Worm (Caenorhabditis elegans) whole organism, L3 larva: ENCODE data around the gene T19C4.24.

Source experiments
- R02D3.7 ChIP-seq: fragments of 150-350 bp; optimal IDR thresholded peaks from 2 replicates; lab custom pipeline; 2014; ENCODE audit warnings: missing biosample characterization, missing genetic modification characterization
- ZK546.5 ChIP-seq: sonication (generic microtip); optimal IDR thresholded peaks from 2 replicates; lab custom pipeline; 2017; ENCODE audit warnings: missing biosample characterization, missing genetic modification characterization
- aly-2 ChIP-seq: fragments of 150-350 bp; optimal IDR thresholded peaks from 2 replicates; lab custom pipeline; 2014; ENCODE audit warnings: missing biosample characterization, missing genetic modification characterization
- ceh-28 ChIP-seq: fragments of 150-350 bp; optimal IDR thresholded peaks from 2 replicates; lab custom pipeline; 2014; ENCODE audit warnings: missing biosample characterization, missing genetic modification reagents, missing genetic modification characterization
- ceh-82 ChIP-seq: fragments of 150-350 bp; optimal IDR thresholded peaks from 2 replicates; lab custom pipeline; 2014; ENCODE audit warnings: missing biosample characterization, missing genetic modification characterization
- ceh-9 ChIP-seq: sonication (generic microtip); optimal IDR thresholded peaks from 2 replicates; lab custom pipeline; 2018; ENCODE audit warnings: missing biosample characterization, missing genetic modification characterization
- daf-12 ChIP-seq: fragments of 150-350 bp; optimal IDR thresholded peaks from 2 replicates; lab custom pipeline; 2014; ENCODE audit warnings: missing biosample characterization, missing genetic modification reagents, missing genetic modification characterization
- egl-27 ChIP-seq: sonication (generic microtip); optimal IDR thresholded peaks from 4 replicates; lab custom pipeline; 2017; ENCODE audit warnings: missing biosample characterization, missing genetic modification reagents, missing genetic modification characterization
- egl-5 ChIP-seq: fragments of 150-350 bp; optimal IDR thresholded peaks from 2 replicates; lab custom pipeline; 2017; ENCODE audit warnings: missing biosample characterization, missing genetic modification reagents, missing genetic modification characterization, inconsistent platforms
- elt-1 ChIP-seq: fragments of 150-350 bp; optimal IDR thresholded peaks from 2 replicates; lab custom pipeline; 2014; ENCODE audit warnings: missing biosample characterization, missing genetic modification characterization
- elt-2 ChIP-seq: sonication (generic microtip); optimal IDR thresholded peaks from 2 replicates; lab custom pipeline; 2016; ENCODE audit warnings: missing genetic modification reagents, mild to moderate bottlenecking, missing genetic modification characterization, missing compliant biosample characterization
- eor-1 ChIP-seq, 2 experiments: fragments of 150-350 bp; optimal IDR thresholded peaks; 2 replicates each; lab custom pipeline; 2014 to 2018; ENCODE audit warnings: missing biosample characterization in 2 of 2, missing genetic modification characterization in 2 of 2
- fkh-10 ChIP-seq: sonication (generic microtip); optimal IDR thresholded peaks from 2 replicates; lab custom pipeline; 2017; ENCODE audit warnings: missing biosample characterization, missing genetic modification reagents, missing genetic modification characterization
- fkh-2 ChIP-seq: fragments of 150-350 bp; optimal IDR thresholded peaks from 2 replicates; lab custom pipeline; 2014; ENCODE audit warnings: missing biosample characterization, missing genetic modification reagents, missing genetic modification characterization
- fos-1 ChIP-seq: fragments of 150-350 bp; optimal IDR thresholded peaks from 2 replicates; lab custom pipeline; 2014; ENCODE audit warnings: missing biosample characterization, missing genetic modification characterization
- hmg-11 ChIP-seq: sonication (generic microtip); optimal IDR thresholded peaks from 2 replicates; lab custom pipeline; 2016; ENCODE audit warnings: missing genetic modification characterization, missing compliant biosample characterization
- jun-1 ChIP-seq: fragments of 150-350 bp; optimal IDR thresholded peaks from 2 replicates; lab custom pipeline; 2014; ENCODE audit warnings: missing biosample characterization, missing genetic modification reagents, missing genetic modification characterization
- lin-15B ChIP-seq: fragments of 150-350 bp; optimal IDR thresholded peaks from 2 replicates; lab custom pipeline; 2014; ENCODE audit warnings: missing biosample characterization, missing genetic modification characterization
- lin-39 ChIP-seq: fragments of 150-350 bp; optimal IDR thresholded peaks from 2 replicates; lab custom pipeline; 2018; ENCODE audit warnings: missing biosample characterization, missing genetic modification reagents, missing genetic modification characterization
- nhr-23 ChIP-seq: fragments of 150-350 bp; optimal IDR thresholded peaks from 2 replicates; lab custom pipeline; 2014; ENCODE audit warnings: missing biosample characterization, missing genetic modification reagents, missing genetic modification characterization
- nhr-237 ChIP-seq: fragments of 150-350 bp; optimal IDR thresholded peaks from 2 replicates; lab custom pipeline; 2014; ENCODE audit warnings: missing biosample characterization, missing genetic modification characterization
- nhr-25 ChIP-seq: sonication (generic microtip); optimal IDR thresholded peaks from 2 replicates; lab custom pipeline; 2017; ENCODE audit warnings: missing biosample characterization, missing genetic modification characterization
- nhr-43 ChIP-seq: sonication (generic microtip); optimal IDR thresholded peaks from 2 replicates; lab custom pipeline; 2016; ENCODE audit warnings: mild to moderate bottlenecking, missing genetic modification characterization, missing compliant biosample characterization; ENCODE audit not compliant: poor library complexity, severe bottlenecking
- nhr-67 ChIP-seq: fragments of 150-350 bp; optimal IDR thresholded peaks from 2 replicates; lab custom pipeline; 2014; ENCODE audit warnings: missing biosample characterization, missing genetic modification characterization
- nhr-76 ChIP-seq: fragments of 150-350 bp; sonication (generic microtip); optimal IDR thresholded peaks from 5 replicates; lab custom pipeline; 2014; ENCODE audit warnings: missing biosample characterization, missing genetic modification characterization
- nhr-77 ChIP-seq: fragments of 150-350 bp; optimal IDR thresholded peaks from 2 replicates; lab custom pipeline; 2014; ENCODE audit warnings: missing biosample characterization, missing genetic modification characterization
- pha-4 ChIP-seq: fragments of 150-350 bp; optimal IDR thresholded peaks from 2 replicates; lab custom pipeline; 2014; ENCODE audit warnings: missing biosample characterization, missing genetic modification reagents, missing genetic modification characterization
- pqm-1 ChIP-seq: fragments of 150-350 bp; optimal IDR thresholded peaks from 2 replicates; lab custom pipeline; 2017; ENCODE audit warnings: missing biosample characterization, missing genetic modification characterization, inconsistent platforms
- skn-1 ChIP-seq: fragments of 150-350 bp; optimal IDR thresholded peaks from 2 replicates; lab custom pipeline; 2014; ENCODE audit warnings: missing biosample characterization, missing genetic modification characterization
- snpc-4 ChIP-seq: fragments of 150-350 bp; optimal IDR thresholded peaks from 2 replicates; lab custom pipeline; 2014; ENCODE audit warnings: missing biosample characterization, missing genetic modification characterization
- tbx-2 ChIP-seq: sonication (generic microtip); optimal IDR thresholded peaks from 2 replicates; lab custom pipeline; 2016; ENCODE audit warnings: mild to moderate bottlenecking, missing genetic modification characterization, missing compliant biosample characterization
- unc-39 ChIP-seq: sonication (generic microtip); optimal IDR thresholded peaks from 4 replicates; lab custom pipeline; 2017; ENCODE audit warnings: missing biosample characterization, missing genetic modification characterization
- zag-1 ChIP-seq: fragments of 150-350 bp; optimal IDR thresholded peaks from 2 replicates; lab custom pipeline; 2014; ENCODE audit warnings: missing biosample characterization, missing genetic modification characterization
- ztf-11 ChIP-seq: fragments of 150-350 bp; optimal IDR thresholded peaks from 2 replicates; lab custom pipeline; 2014; ENCODE audit warnings: missing biosample characterization, missing genetic modification characterization

T19C4.24 gene

ce11 chrV:11190983-11191382 lies 44.2 kb upstream of the T19C4.24 start, which contains the start of gene lgc-49:
lgc-49 (plus strand) TSS chrV:11191283.
- TF ChIP-seq fkh-10 (no peak), daf-12 (no peak), hmg-11 (tag; lab: Kevin White, UChicago) (no peak), pqm-1 (tag; lab: Kevin White, UChicago) (no peak), elt-1 (tag; lab: Kevin White, UChicago) (no peak), unc-39 (tag; lab: Kevin White, UChicago) (no peak), egl-5 (tag; lab: Kevin White, UChicago) (no peak), skn-1 (tag; lab: Kevin White, UChicago) (no peak), nhr-237 (tag; lab: Kevin White, UChicago) (no peak), ceh-9 (tag; lab: Kevin White, UChicago) (no peak), jun-1 (no peak), ceh-82 (tag; lab: Kevin White, UChicago) (no peak), ceh-28 (tag; lab: Kevin White, UChicago) (no peak), nhr-25 (tag; lab: Kevin White, UChicago) (no peak), nhr-77 (tag; lab: Kevin White, UChicago) (no peak), elt-2 (tag; lab: Kevin White, UChicago) (no peak), nhr-67 (tag; lab: Kevin White, UChicago) (no peak)
- TF ChIP-seq, all 47 proteins: peak for 0

ce11 chrV:11182925-11183324 lies 36.1 kb upstream of the T19C4.24 start, which contains the start of gene cnc-10:
cnc-10 (plus strand) TSS chrV:11183225.
- TF ChIP-seq fkh-10 (no peak), ceh-28 (tag; lab: Kevin White, UChicago) (no peak), jun-1 (no peak), nhr-43 (tag; lab: Kevin White, UChicago) (no peak), fos-1 (tag; lab: Kevin White, UChicago) (no peak), daf-12 (no peak), ztf-11 (no peak), nhr-76 (tag; lab: Kevin White, UChicago) (no peak), skn-1 (tag; lab: Kevin White, UChicago) (no peak), lin-39 (tag; lab: Kevin White, UChicago) (no peak), eor-1 (tag; optimal IDR thresholded peaks at IDR 0.05; lab: Kevin White, UChicago) (no peak), nhr-25 (tag; lab: Kevin White, UChicago) (no peak), nhr-237 (tag; lab: Kevin White, UChicago) (no peak), snpc-4 (no peak), tbx-2 (tag; lab: Kevin White, UChicago) (no peak), ZK546.5 (tag; lab: Kevin White, UChicago) (no peak), aly-2 (no peak), R02D3.7 (tag; lab: Kevin White, UChicago) (no peak), nhr-23 (tag; lab: Kevin White, UChicago) (no peak), zag-1 (tag; lab: Kevin White, UChicago) (no peak)

ce11 chrV:11180951-11181350 lies 34.1 kb upstream of the T19C4.24 start:
- no peak for TF ChIP-seq nhr-23 (tag; lab: Kevin White, UChicago)
- TF ChIP-seq nhr-67 (tag; lab: Kevin White, UChicago): no peak
- TF ChIP-seq ceh-82 (tag; lab: Kevin White, UChicago): no peak
- TF ChIP-seq hmg-11 (tag; lab: Kevin White, UChicago): no peak
- no peak for TF ChIP-seq pha-4 (tag; lab: Kevin White, UChicago)
- no peak for TF ChIP-seq ceh-28 (tag; lab: Kevin White, UChicago)
- no peak for TF ChIP-seq elt-2 (tag; lab: Kevin White, UChicago)
- no peak for TF ChIP-seq lin-15B (tag; lab: Kevin White, UChicago)
- TF ChIP-seq nhr-43 (tag; lab: Kevin White, UChicago): no peak

- no peak for TF ChIP-seq egl-27
- TF ChIP-seq fkh-2 (tag; lab: Kevin White, UChicago): no peak
- TF ChIP-seq, all 47 proteins: peak for 0
These were observed 30.8 kb upstream of the T19C4.24 start, which contains the start of gene gpa-1 for ce11 chrV:11177577-11177976. gpa-1 (minus strand) TSS chrV:11177677.
